Worm (Caenorhabditis elegans) whole organism, L1 larva: ENCODE measurements around the gene prdx-6.

Source experiments
- C04F5.9 ChIP-seq: sonication (generic microtip); optimal IDR thresholded peaks from 2 replicates; lab custom pipeline; 2016; ENCODE audit warnings: missing genetic modification characterization, missing compliant biosample characterization
- C16A3.4 ChIP-seq: fragments of 150-350 bp; optimal IDR thresholded peaks from 2 replicates; lab custom pipeline; 2014; ENCODE audit warnings: missing biosample characterization, missing genetic modification characterization
- C34B4.2 ChIP-seq: sonication (generic microtip); optimal IDR thresholded peaks from 2 replicates; lab custom pipeline; 2017; ENCODE audit warnings: mild to moderate bottlenecking, missing genetic modification characterization, missing compliant biosample characterization
- aly-2 ChIP-seq: fragments of 150-350 bp; optimal IDR thresholded peaks from 2 replicates; lab custom pipeline; 2014; ENCODE audit warnings: missing biosample characterization, missing genetic modification characterization
- ama-1 ChIP-seq: fragments of 150-350 bp; optimal IDR thresholded peaks from 2 replicates; lab custom pipeline; 2014
- ceh-63 ChIP-seq: fragments of 200-800 bp; sonication (Bioruptor generic); optimal IDR thresholded peaks from 2 replicates; lab custom pipeline; 2018; ENCODE audit warnings: mild to moderate bottlenecking, missing genetic modification characterization, missing compliant biosample characterization
- ceh-8 ChIP-seq: fragments of 200-800 bp; sonication (Bioruptor generic); optimal IDR thresholded peaks from 2 replicates; lab custom pipeline; 2018; ENCODE audit warnings: mild to moderate bottlenecking, missing genetic modification characterization, moderate library complexity, missing compliant biosample characterization
- ceh-82 ChIP-seq, 3 experiments: fragments of 150-350 bp in 1 of 3; sonication (generic microtip) in 2 of 3; optimal IDR thresholded peaks; 2 replicates each; lab custom pipeline; 2014 to 2017; ENCODE audit warnings: missing biosample characterization in 3 of 3, missing genetic modification characterization in 3 of 3
- ces-1 ChIP-seq: fragments of 150-350 bp; optimal IDR thresholded peaks from 2 replicates; lab custom pipeline; 2014; ENCODE audit warnings: missing biosample characterization, missing genetic modification reagents, missing genetic modification characterization
- dsc-1 ChIP-seq: sonication (generic microtip); optimal IDR thresholded peaks from 2 replicates; lab custom pipeline; 2016; ENCODE audit warnings: mild to moderate bottlenecking, missing genetic modification characterization, missing compliant biosample characterization
- efl-1 ChIP-seq, 4 experiments: fragments of 150-350 bp; optimal IDR thresholded peaks in 3 of 4; peaks in 1 of 4; 1 replicate in 1 of 4; 2 replicates in 3 of 4; lab custom pipeline; 2014; ENCODE audit warnings: missing biosample characterization in 2 of 4, missing genetic modification characterization in 2 of 4, missing genetic modification reagents in 2 of 4
- egl-27 ChIP-seq, 2 experiments: fragments of 150-350 bp in 1 of 2; sonication (generic microtip); optimal IDR thresholded peaks; 3 replicates each; lab custom pipeline; 2017 to 2018; ENCODE audit warnings: missing biosample characterization in 2 of 2, missing genetic modification characterization in 2 of 2, missing genetic modification reagents in 2 of 2
- elt-3 ChIP-seq, 6 experiments: fragments of 150-350 bp in 1 of 6; sonication (generic microtip); optimal IDR thresholded peaks; 2 replicates each; lab custom pipeline; 2017 to 2018; ENCODE audit warnings: missing biosample characterization in 6 of 6, missing genetic modification characterization in 6 of 6, inconsistent platforms in 1 of 6
- ets-5 ChIP-seq: fragments of 200-800 bp; sonication (Bioruptor generic); IDR thresholded peaks from 2 replicates; pipeline ENCODE4 v1.3.6; 2022; ENCODE audit warnings: missing genetic modification characterization, missing compliant biosample characterization
- fkh-8 ChIP-seq: sonication (generic microtip); optimal IDR thresholded peaks from 2 replicates; lab custom pipeline; 2016; ENCODE audit warnings: mild to moderate bottlenecking, missing genetic modification characterization, missing compliant biosample characterization
- hlh-17 ChIP-seq: fragments of 200-800 bp; sonication (Bioruptor generic); optimal IDR thresholded peaks from 2 replicates; lab custom pipeline; 2018; ENCODE audit warnings: missing genetic modification characterization, mild to moderate bottlenecking, missing compliant biosample characterization, moderate library complexity, borderline replicate concordance
- hlh-4 ChIP-seq: sonication (generic microtip); optimal IDR thresholded peaks from 2 replicates; lab custom pipeline; 2016; ENCODE audit warnings: mild to moderate bottlenecking, missing genetic modification characterization, missing compliant biosample characterization
- hpl-2 ChIP-seq: fragments of 150-350 bp; optimal IDR thresholded peaks from 2 replicates; lab custom pipeline; 2014; ENCODE audit warnings: missing biosample characterization, missing genetic modification reagents, missing genetic modification characterization
- irx-1 ChIP-seq: sonication (generic microtip); optimal IDR thresholded peaks from 2 replicates; lab custom pipeline; 2016; ENCODE audit warnings: missing genetic modification characterization, missing compliant biosample characterization
- lin-14 ChIP-seq: fragments of 200-800 bp; sonication (Bioruptor generic); optimal IDR thresholded peaks from 2 replicates; lab custom pipeline; 2018; ENCODE audit warnings: mild to moderate bottlenecking, missing genetic modification characterization, moderate library complexity, missing compliant biosample characterization
- lin-15B ChIP-seq: fragments of 150-350 bp; sonication (generic microtip); optimal IDR thresholded peaks from 3 replicates; lab custom pipeline; 2014; ENCODE audit warnings: missing biosample characterization, missing genetic modification characterization
- lin-35 ChIP-seq, 2 experiments: fragments of 150-350 bp; optimal IDR thresholded peaks; 2 replicates each; lab custom pipeline; 2014; ENCODE audit warnings: missing biosample characterization in 2 of 2, missing genetic modification characterization in 2 of 2, missing genetic modification reagents in 2 of 2
- lir-3 ChIP-seq: sonication (generic microtip); optimal IDR thresholded peaks from 2 replicates; lab custom pipeline; 2016; ENCODE audit warnings: mild to moderate bottlenecking, missing genetic modification characterization, moderate library complexity, missing compliant biosample characterization; ENCODE audit not compliant: poor library complexity
- mab-9 ChIP-seq: fragments of 200-800 bp; sonication (Bioruptor generic); IDR thresholded peaks from 2 replicates; pipeline ENCODE4 v1.3.6; 2022; ENCODE audit warnings: missing genetic modification reagents, missing genetic modification characterization, missing compliant biosample characterization
- mdl-1 ChIP-seq, 2 experiments: fragments of 150-350 bp; optimal IDR thresholded peaks; 2 replicates each; lab custom pipeline; 2014 to 2017; ENCODE audit warnings: missing biosample characterization in 2 of 2, missing genetic modification characterization in 2 of 2, inconsistent platforms in 1 of 2
- mep-1 ChIP-seq: fragments of 150-350 bp; optimal IDR thresholded peaks from 2 replicates; lab custom pipeline; 2014; ENCODE audit warnings: missing biosample characterization, missing genetic modification characterization
- nhr-11 ChIP-seq: fragments of 150-350 bp; optimal IDR thresholded peaks from 2 replicates; lab custom pipeline; 2014; ENCODE audit warnings: missing biosample characterization, missing genetic modification characterization
- nhr-19 ChIP-seq: fragments of 200-800 bp; sonication (Bioruptor generic); conservative IDR thresholded peaks from 2 replicates; pipeline ENCODE4 v1.3.6; 2022; ENCODE audit warnings: missing genetic modification characterization, missing compliant biosample characterization
- nhr-20 ChIP-seq: sonication (generic microtip); optimal IDR thresholded peaks from 2 replicates; lab custom pipeline; 2016; ENCODE audit warnings: mild to moderate bottlenecking, missing genetic modification characterization, missing compliant biosample characterization
- nhr-28 ChIP-seq: fragments of 150-350 bp; optimal IDR thresholded peaks from 2 replicates; lab custom pipeline; 2014; ENCODE audit warnings: missing biosample characterization, missing genetic modification characterization
- nhr-76 ChIP-seq: sonication (generic microtip); optimal IDR thresholded peaks from 2 replicates; lab custom pipeline; 2017; ENCODE audit warnings: missing biosample characterization, missing genetic modification characterization
- nhr-77 ChIP-seq: fragments of 150-350 bp; optimal IDR thresholded peaks from 2 replicates; lab custom pipeline; 2014; ENCODE audit warnings: missing biosample characterization, missing genetic modification characterization
- nhr-84 ChIP-seq: sonication (generic microtip); optimal IDR thresholded peaks from 2 replicates; lab custom pipeline; 2017; ENCODE audit warnings: missing biosample characterization, missing genetic modification characterization
- nhr-85 ChIP-seq: sonication (generic microtip); peaks from one replicate; lab custom pipeline; 2016; ENCODE audit warnings: missing genetic modification characterization, inconsistent platforms, missing compliant biosample characterization
- nhr-90 ChIP-seq: sonication (generic microtip); optimal IDR thresholded peaks from 2 replicates; lab custom pipeline; 2016; ENCODE audit warnings: mild to moderate bottlenecking, missing genetic modification characterization, missing compliant biosample characterization; ENCODE audit not compliant: poor library complexity
- pag-3 ChIP-seq: sonication (generic microtip); optimal IDR thresholded peaks from 2 replicates; lab custom pipeline; 2017; ENCODE audit warnings: missing genetic modification characterization, mild to moderate bottlenecking, missing compliant biosample characterization, antibody characterized with exemption, borderline replicate concordance; ENCODE audit not compliant: insufficient read depth
- pqm-1 ChIP-seq: sonication (generic microtip); optimal IDR thresholded peaks from 3 replicates; lab custom pipeline; 2017; ENCODE audit warnings: missing biosample characterization, missing genetic modification characterization
- skn-1 ChIP-seq: fragments of 150-350 bp; optimal IDR thresholded peaks from 2 replicates; lab custom pipeline; 2014; ENCODE audit warnings: missing biosample characterization, missing genetic modification characterization
- snpc-4 ChIP-seq: fragments of 150-350 bp; optimal IDR thresholded peaks from 2 replicates; lab custom pipeline; 2014; ENCODE audit warnings: missing biosample characterization, missing genetic modification characterization
- snu-23 ChIP-seq: sonication (generic microtip); optimal IDR thresholded peaks from 2 replicates; lab custom pipeline; 2016; ENCODE audit warnings: missing genetic modification characterization, missing compliant biosample characterization
- tbx-2 ChIP-seq: sonication (generic microtip); optimal IDR thresholded peaks from 2 replicates; lab custom pipeline; 2016; ENCODE audit warnings: missing genetic modification characterization, missing compliant biosample characterization
- tlp-1 ChIP-seq: fragments of 150-350 bp; optimal IDR thresholded peaks from 2 replicates; lab custom pipeline; 2014; ENCODE audit warnings: missing biosample characterization, missing genetic modification characterization
- unc-130 ChIP-seq: fragments of 150-350 bp; optimal IDR thresholded peaks from 2 replicates; lab custom pipeline; 2017; ENCODE audit warnings: missing biosample characterization, missing genetic modification characterization, inconsistent platforms
- unc-30 ChIP-seq: sonication (generic microtip); optimal IDR thresholded peaks from 2 replicates; lab custom pipeline; 2017; ENCODE audit warnings: missing biosample characterization, missing genetic modification characterization
- unc-62 ChIP-seq: fragments of 150-350 bp; optimal IDR thresholded peaks from 2 replicates; lab custom pipeline; 2014; ENCODE audit warnings: missing biosample characterization, missing genetic modification reagents, missing genetic modification characterization
- xbp-1 ChIP-seq: sonication (generic microtip); optimal IDR thresholded peaks from 2 replicates; lab custom pipeline; 2016; ENCODE audit warnings: missing genetic modification characterization, missing compliant biosample characterization
- zag-1 ChIP-seq: fragments of 150-350 bp; optimal IDR thresholded peaks from 2 replicates; lab custom pipeline; 2014; ENCODE audit warnings: missing biosample characterization, missing genetic modification characterization
- ztf-4 ChIP-seq: fragments of 150-350 bp; optimal IDR thresholded peaks from 2 replicates; lab custom pipeline; 2014; ENCODE audit warnings: missing biosample characterization, missing genetic modification characterization

Gene prdx-6

DNA sequence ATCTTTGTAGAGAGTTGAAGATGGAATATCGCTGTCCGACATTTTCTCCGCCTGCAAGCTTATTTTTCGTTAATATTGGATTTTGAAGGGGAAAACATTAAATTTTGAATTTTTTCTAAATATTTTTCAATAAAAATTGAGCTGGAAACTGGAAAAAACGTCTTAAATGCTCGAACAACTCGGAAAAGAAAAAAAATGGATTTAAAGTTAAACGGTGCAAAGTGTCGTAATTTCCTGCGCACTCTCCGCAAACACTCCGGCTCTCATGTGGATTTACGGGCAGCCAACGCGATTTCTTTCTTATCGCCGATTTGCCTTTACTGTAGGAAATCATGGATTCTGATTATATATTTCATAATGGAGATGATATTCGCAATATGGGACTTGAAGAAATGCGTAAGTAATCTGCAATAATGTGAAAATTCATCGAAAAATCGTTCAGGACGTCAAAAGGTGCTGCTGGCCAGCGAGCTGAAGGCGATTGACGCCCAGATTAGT lies 22.0 kb downstream of the prdx-6 start, which contains the start of the genes fnta-1 and cogc-8 (continued):
- TF ChIP-seq skn-1, result peak; percentile 10
- TF ChIP-seq mab-9 (GFP tag; lab: Robert Waterston, UW), result no peak
- TF ChIP-seq ceh-63, result no peak
- no peak for TF ChIP-seq hlh-4
- no peak for TF ChIP-seq ztf-4
- no peak for TF ChIP-seq ets-5
- no peak for TF ChIP-seq snpc-4 (tag; lab: Kevin White, UChicago)
- no peak for TF ChIP-seq hlh-17
- TF ChIP-seq lir-3, result no peak
- peak; percentile 31 to 52 (median 44) for TF ChIP-seq ceh-82 (tag; optimal IDR thresholded peaks at IDR 0.05; lab: Kevin White, UChicago)
- TF ChIP-seq pag-3, result no peak
- TF ChIP-seq nhr-28 (tag; lab: Kevin White, UChicago), result no peak
- TF ChIP-seq fkh-8 (tag; lab: Kevin White, UChicago), result peak; percentile 24
- TF ChIP-seq ceh-8 (GFP tag; lab: Kevin White, UChicago), result no peak
- no peak for TF ChIP-seq ama-1 (lab: Kevin White, UChicago)
- TF ChIP-seq nhr-20 (tag; lab: Kevin White, UChicago), result peak; percentile 36
- TF ChIP-seq nhr-11, result no peak
- TF ChIP-seq tlp-1 (tag; lab: Kevin White, UChicago), result no peak
- peak; percentile 65 for TF ChIP-seq mep-1 (tag; lab: Kevin White, UChicago)
- TF ChIP-seq unc-30 (tag; lab: Kevin White, UChicago), result no peak
- no peak for TF ChIP-seq mdl-1 (tag; optimal IDR thresholded peaks at IDR 0.05; lab: Kevin White, UChicago)
- TF ChIP-seq nhr-85 (tag; lab: Kevin White, UChicago), result peak; percentile 61
- TF ChIP-seq xbp-1 (tag; lab: Kevin White, UChicago), result no peak
- no peak for TF ChIP-seq elt-3 (tag; optimal IDR thresholded peaks at IDR 0.05; lab: Kevin White, UChicago)
- peak; percentile 61 to 72 for TF ChIP-seq efl-1 (optimal IDR thresholded peaks at IDR 0.05; lab: Kevin White, UChicago)
- peak; percentile 72 to 97 for TF ChIP-seq efl-1 (GFP tag; optimal IDR thresholded peaks at IDR 0.05 in 1 of 2; lab: Kevin White, UChicago)
- no peak for TF ChIP-seq zag-1 (tag; lab: Kevin White, UChicago)
- TF ChIP-seq nhr-77 (tag; lab: Kevin White, UChicago), result no peak
- no peak for TF ChIP-seq unc-130 (tag; lab: Kevin White, UChicago)
- TF ChIP-seq nhr-90, result peak; percentile 19

DNA sequence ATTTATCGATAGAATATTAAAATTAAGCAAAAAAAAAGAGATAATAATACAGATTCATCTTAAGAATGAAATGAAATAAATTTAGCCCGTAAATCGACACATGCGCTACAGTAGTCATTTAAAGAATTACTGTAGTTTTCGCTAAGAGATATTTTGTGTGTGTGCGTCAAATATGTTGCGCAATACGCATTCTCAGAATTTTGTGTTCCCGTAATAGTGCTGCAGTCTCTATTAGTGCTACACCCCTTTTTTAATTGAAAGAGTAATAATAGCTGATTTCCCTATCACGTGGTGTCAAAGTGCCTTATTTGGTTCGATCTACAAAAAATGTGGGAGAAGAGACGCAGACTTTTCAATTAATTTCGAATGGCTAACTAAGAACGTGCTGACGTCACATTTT lies 25.9 kb downstream of the prdx-6 start:
- TF ChIP-seq nhr-85 (tag; lab: Kevin White, UChicago) (peak; percentile 58), nhr-77 (tag; lab: Kevin White, UChicago) (no peak)

DNA sequence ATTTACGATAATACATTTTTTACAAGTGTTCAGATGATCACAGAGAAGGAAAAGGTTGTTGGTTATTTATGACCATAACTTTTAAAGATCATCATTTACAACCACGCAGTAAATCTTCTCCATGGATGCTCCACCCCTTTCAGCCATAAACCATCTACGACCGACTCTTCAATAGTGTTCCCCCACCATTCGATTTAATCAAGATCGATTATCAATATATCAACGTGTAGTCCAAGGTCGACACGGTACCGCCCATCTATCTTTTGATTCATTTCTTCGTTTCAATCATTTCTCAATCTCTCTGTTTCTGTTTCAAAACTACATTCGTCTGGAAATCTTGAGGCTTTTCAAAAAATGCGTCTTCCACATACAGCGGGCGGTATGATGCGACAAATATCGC lies 26.5 kb downstream of the prdx-6 start, which contains the start of gene aass-1:
aass-1 (plus strand) TSS at position 301 of the 400 bp plus-strand sequence.
- TF ChIP-seq elt-3 (tag; optimal IDR thresholded peaks at IDR 0.05; lab: Kevin White, UChicago), result no peak
- no peak for TF ChIP-seq egl-27 (tag; optimal IDR thresholded peaks at IDR 0.05; lab: Kevin White, UChicago)
- TF ChIP-seq tbx-2, result no peak
- no peak for TF ChIP-seq nhr-84 (tag; lab: Kevin White, UChicago)
- no peak for TF ChIP-seq dsc-1 (tag; lab: Kevin White, UChicago)
- TF ChIP-seq nhr-76, result no peak
- TF ChIP-seq irx-1 (tag; lab: Kevin White, UChicago), result no peak
- TF ChIP-seq C34B4.2, result no peak
- TF ChIP-seq aly-2 (tag; lab: Kevin White, UChicago), result no peak
- TF ChIP-seq ceh-63, result no peak
- TF ChIP-seq hlh-17, result no peak

DNA sequence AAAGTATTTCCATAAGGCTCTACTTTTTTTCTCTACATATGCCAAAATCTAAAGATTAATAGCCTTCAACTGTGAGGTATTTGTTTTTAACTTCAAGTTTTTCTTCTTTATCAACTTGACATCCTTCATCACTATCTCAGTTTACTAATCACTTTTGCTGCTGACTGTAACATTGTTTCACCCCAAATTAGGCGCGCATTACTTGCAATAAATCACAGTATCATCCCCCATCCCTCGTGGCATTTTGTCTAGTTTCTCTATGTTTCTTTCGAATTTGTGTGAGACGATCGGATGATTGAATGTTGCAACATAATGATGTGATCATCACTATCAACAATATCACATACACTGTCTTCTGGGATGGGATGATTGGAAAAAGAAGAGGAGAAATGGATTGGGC lies 29.1 kb downstream of the prdx-6 start:
- no peak for TF ChIP-seq C04F5.9 (tag; lab: Kevin White, UChicago)
- TF ChIP-seq lin-14 (GFP tag; lab: Kevin White, UChicago), result peak; percentile 67
- TF ChIP-seq mdl-1 (tag; optimal IDR thresholded peaks at IDR 0.05; lab: Kevin White, UChicago), result peak in 1 of 2 experiments; percentile 93
- TF ChIP-seq lin-35 (GFP tag; optimal IDR thresholded peaks at IDR 0.05; lab: Kevin White, UChicago), result peak in 1 of 2 experiments; percentile 76
- peak; percentile 67 for TF ChIP-seq nhr-90
- TF ChIP-seq hpl-2 (GFP tag; lab: Kevin White, UChicago), result peak; percentile 2
- TF ChIP-seq aly-2 (tag; lab: Kevin White, UChicago), result no peak
- no peak for TF ChIP-seq fkh-8 (tag; lab: Kevin White, UChicago)
- TF ChIP-seq snu-23, result peak; percentile 64
- TF ChIP-seq C16A3.4 (tag; lab: Kevin White, UChicago), result peak; percentile 32
- TF ChIP-seq nhr-76, result no peak
- TF ChIP-seq nhr-19 (GFP tag; lab: Robert Waterston, UW), result peak; percentile 51
- no peak for TF ChIP-seq unc-62 (GFP tag; lab: Kevin White, UChicago)
- TF ChIP-seq pqm-1 (tag; lab: Kevin White, UChicago), result no peak
- TF ChIP-seq mep-1 (tag; lab: Kevin White, UChicago), result no peak
- TF ChIP-seq ces-1 (GFP tag; lab: Kevin White, UChicago), result no peak
- no peak for TF ChIP-seq lin-15B (tag; lab: Kevin White, UChicago)
- no peak for TF ChIP-seq xbp-1 (tag; lab: Kevin White, UChicago)
- TF ChIP-seq unc-30 (tag; lab: Kevin White, UChicago), result no peak
